Worm (Caenorhabditis elegans): ENCODE results near the gene sri-65.
"Not testable (repeated sequence)": the region's sequence is repeated elsewhere in the genome, so short reads cannot be mapped to it uniquely, and the experiment has no call there.

The sri-65 gene

ce11 chrV:16383729-16384128, 4.4 kb downstream of the sri-65 start, which contains the start of gene F13A7.7:
F13A7.7 (minus strand) TSS chrV:16383829.
- not testable (repeated sequence) for TF ChIP-seq nhr-237 (tag; optimal IDR thresholded peaks at IDR 0.05); grh-1 (GFP tag; IDR thresholded peaks at IDR 0.05); unc-86 (tag; optimal IDR thresholded peaks at IDR 0.05)

- TF ChIP-seq ama-1 (optimal IDR thresholded peaks at IDR 0.05) (no peak), nhr-28 (tag; optimal IDR thresholded peaks at IDR 0.05) (no peak), C04F5.9 (tag; optimal IDR thresholded peaks at IDR 0.05) (no peak), sox-4 (tag; optimal IDR thresholded peaks at IDR 0.05) (no peak), zip-4 (GFP tag; optimal IDR thresholded peaks at IDR 0.05) (no peak), lin-14 (GFP tag; optimal IDR thresholded peaks at IDR 0.05) (no peak), nhr-11 (tag; optimal IDR thresholded peaks at IDR 0.05) (no peak), efl-1 (optimal IDR thresholded peaks at IDR 0.05) (no peak), efl-1 (GFP tag; optimal IDR thresholded peaks at IDR 0.05 in 1 of 2) (peak in 1 of 2 experiments; percentile 58)
These were observed 5.2 kb downstream of the sri-65 start for ce11 chrV:16382949-16383348.

ce11 chrV:16377849-16378248, 10.3 kb downstream of the sri-65 start, which contains the start of gene F13A7.1:
F13A7.1 (minus strand) TSS chrV:16377949.
- TF ChIP-seq fkh-10 (GFP tag; optimal IDR thresholded peaks at IDR 0.05) = no peak

ce11 chrV:16377188-16377587, 11.0 kb downstream of the sri-65 start:
- TF ChIP-seq ama-1 (optimal IDR thresholded peaks at IDR 0.05) = no peak
- TF ChIP-seq pag-3 (tag; optimal IDR thresholded peaks at IDR 0.05; ENCODE audit: borderline replicate concordance, insufficient read depth) = no peak
- TF ChIP-seq nhr-19 (GFP tag; conservative IDR thresholded peaks at IDR 0.05) = no peak
- TF ChIP-seq hlh-4 (tag; optimal IDR thresholded peaks at IDR 0.05) = no peak
- no peak for TF ChIP-seq snpc-4 (tag; optimal IDR thresholded peaks at IDR 0.05)
- no peak for TF ChIP-seq aly-2 (tag; optimal IDR thresholded peaks at IDR 0.05)
- TF ChIP-seq fkh-10 (GFP tag; optimal IDR thresholded peaks at IDR 0.05) = no peak
- TF ChIP-seq unc-62 (GFP tag; optimal IDR thresholded peaks at IDR 0.05) = no peak
- TF ChIP-seq ztf-4 (tag; optimal IDR thresholded peaks at IDR 0.05) = no peak
- TF ChIP-seq unc-98 (GFP tag; IDR thresholded peaks at IDR 0.05) = no peak
- no peak for TF ChIP-seq nhr-71 (tag; optimal IDR thresholded peaks at IDR 0.05)
- TF ChIP-seq zip-4 (GFP tag; optimal IDR thresholded peaks at IDR 0.05) = no peak
- TF ChIP-seq tbx-2 (tag; optimal IDR thresholded peaks at IDR 0.05) = no peak

- TF ChIP-seq nhr-76 (tag; optimal IDR thresholded peaks at IDR 0.05) (no peak), lin-15B (tag; optimal IDR thresholded peaks at IDR 0.05) (no peak), C04F5.9 (tag; optimal IDR thresholded peaks at IDR 0.05) (no peak), fkh-8 (tag; optimal IDR thresholded peaks at IDR 0.05) (no peak), snu-23 (GFP tag; optimal IDR thresholded peaks at IDR 0.05) (no peak), jun-1 (tag; optimal IDR thresholded peaks at IDR 0.05) (no peak), isw-1 (GFP tag; IDR thresholded peaks at IDR 0.05) (no peak), C16A3.4 (tag; optimal IDR thresholded peaks at IDR 0.05) (no peak), nhr-71 (tag; optimal IDR thresholded peaks at IDR 0.05) (no peak), skn-1 (tag; optimal IDR thresholded peaks at IDR 0.05) (no peak), tbx-2 (tag; optimal IDR thresholded peaks at IDR 0.05) (no peak), zag-1 (tag; optimal IDR thresholded peaks at IDR 0.05) (no peak), nhr-77 (tag; optimal IDR thresholded peaks at IDR 0.05) (no peak), ztf-11 (tag; optimal IDR thresholded peaks at IDR 0.05) (no peak)
These were observed 11.7 kb downstream of the sri-65 start for ce11 chrV:16376430-16376948.

ce11 chrV:16374676-16375075, 13.5 kb downstream of the sri-65 start, which contains the start of gene srv-34:
srv-34 (minus strand) TSS chrV:16374776.
- TF ChIP-seq vab-15 (tag; optimal IDR thresholded peaks at IDR 0.05) (no peak), elt-2 (tag; optimal IDR thresholded peaks at IDR 0.05) (no peak), unc-62 (GFP tag; optimal IDR thresholded peaks at IDR 0.05) (no peak), irx-1 (tag; optimal IDR thresholded peaks at IDR 0.05) (no peak), skn-1 (tag; optimal IDR thresholded peaks at IDR 0.05) (no peak), sup-37 (GFP tag; optimal IDR thresholded peaks at IDR 0.05) (no peak), C34B4.2 (tag; optimal IDR thresholded peaks at IDR 0.05) (no peak), pqm-1 (tag; optimal IDR thresholded peaks at IDR 0.05) (no peak), unc-30 (tag; optimal IDR thresholded peaks at IDR 0.05) (no peak), hlh-4 (tag; optimal IDR thresholded peaks at IDR 0.05) (no peak), sptf-1 (tag; optimal IDR thresholded peaks at IDR 0.05) (no peak), blmp-1 (tag; optimal IDR thresholded peaks at IDR 0.05) (no peak)

Data from whole organism, L1 larva.